Worm (Caenorhabditis elegans): ENCODE results near the gene dnj-3.

dnj-3 gene

DNA sequence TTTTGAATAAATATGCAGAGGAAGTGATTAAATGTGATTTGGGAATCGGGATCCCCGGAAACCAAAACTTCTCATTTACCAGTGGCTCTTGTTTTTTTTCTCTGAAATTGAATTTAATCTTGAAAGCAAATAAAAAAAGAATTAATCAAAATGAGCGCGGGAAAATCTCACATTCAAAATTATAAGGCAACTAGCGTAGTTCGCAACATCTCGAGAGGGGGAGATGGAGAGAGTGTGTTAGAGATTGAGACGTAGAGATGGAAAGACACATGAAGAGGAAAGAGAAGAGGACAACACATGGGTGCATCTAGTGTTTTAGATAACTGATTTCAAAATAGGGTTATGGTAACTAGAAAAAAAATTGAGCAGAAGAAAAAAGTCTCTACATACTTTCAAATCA is 20.4 kb upstream of the dnj-3 start, which contains the start of gene sdc-3:
sdc-3 (minus strand) TSS at position 101 of the 400 bp plus-strand sequence.
- TF ChIP-seq egl-5 (tag; optimal IDR thresholded peaks at IDR 0.05) (no peak), elt-2 (tag; optimal IDR thresholded peaks at IDR 0.05) (peak; percentile 4)

ce11 chrV:15051720-15052119 is 16.8 kb upstream of the dnj-3 start:
- TF ChIP-seq nhr-23 (tag; optimal IDR thresholded peaks at IDR 0.05) (no peak), zag-1 (tag; optimal IDR thresholded peaks at IDR 0.05) (no peak), snpc-4 (tag; optimal IDR thresholded peaks at IDR 0.05) (no peak), nfya-1 (tag; optimal IDR thresholded peaks at IDR 0.05; ENCODE audit: insufficient read depth) (no peak), ceh-16 (tag; optimal IDR thresholded peaks at IDR 0.05) (no peak), R02D3.7 (tag; optimal IDR thresholded peaks at IDR 0.05) (no peak), mdl-1 (tag; optimal IDR thresholded peaks at IDR 0.05) (no peak), unc-39 (tag; optimal IDR thresholded peaks at IDR 0.05) (no peak), eor-1 (tag; optimal IDR thresholded peaks at IDR 0.05) (no peak), ceh-28 (tag; optimal IDR thresholded peaks at IDR 0.05) (no peak), aly-2 (tag; optimal IDR thresholded peaks at IDR 0.05) (no peak), elt-3 (tag; optimal IDR thresholded peaks at IDR 0.05) (no peak), ZK546.5 (tag; optimal IDR thresholded peaks at IDR 0.05) (no peak), elt-2 (tag; optimal IDR thresholded peaks at IDR 0.05) (no peak), pha-4 (tag; optimal IDR thresholded peaks at IDR 0.05) (no peak), fkh-2 (tag; optimal IDR thresholded peaks at IDR 0.05) (no peak)

DNA sequence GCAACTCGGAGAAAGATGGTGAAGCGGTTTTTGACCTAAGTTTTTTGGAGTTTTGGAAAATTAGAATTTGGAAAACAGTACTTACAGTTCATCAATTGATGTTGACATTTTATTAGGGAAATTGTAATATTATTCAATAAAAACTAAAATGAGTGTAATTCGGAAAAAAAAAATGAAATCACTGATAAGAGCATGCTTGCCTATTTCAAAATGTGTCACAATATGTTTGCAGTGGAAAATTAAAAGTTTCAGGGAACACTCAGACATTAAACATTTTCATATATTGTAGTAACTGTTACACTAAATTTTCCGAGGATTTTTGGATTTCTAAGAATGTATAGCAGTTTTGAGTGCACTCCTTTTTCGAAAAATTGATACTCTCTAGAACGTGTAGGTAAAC is 16.1 kb upstream of the dnj-3 start, which contains the start of the genes fbxa-82 and C25D7.5:
fbxa-82 (minus strand) TSS at position 163 of the 400 bp plus-strand sequence.
C25D7.5 (plus strand) TSS at position 283 of the 400 bp plus-strand sequence.
- TF ChIP-seq ceh-16 (tag; optimal IDR thresholded peaks at IDR 0.05) (no peak), nhr-11 (tag; optimal IDR thresholded peaks at IDR 0.05) (no peak), sea-2 (GFP tag; optimal IDR thresholded peaks at IDR 0.05) (no peak), nhr-77 (tag; optimal IDR thresholded peaks at IDR 0.05) (no peak), egl-5 (tag; optimal IDR thresholded peaks at IDR 0.05) (no peak), nhr-23 (tag; optimal IDR thresholded peaks at IDR 0.05) (no peak), pha-4 (tag; optimal IDR thresholded peaks at IDR 0.05) (peak; percentile 31), elt-2 (tag; optimal IDR thresholded peaks at IDR 0.05) (peak; percentile 28), pqm-1 (tag; optimal IDR thresholded peaks at IDR 0.05) (peak; percentile 41), jun-1 (tag; optimal IDR thresholded peaks at IDR 0.05) (no peak), ama-1 (optimal IDR thresholded peaks at IDR 0.05) (no peak), ceh-28 (tag; optimal IDR thresholded peaks at IDR 0.05) (no peak)

ce11 chrV:15054733-15055132 is 13.7 kb upstream of the dnj-3 start:
- no peak for TF ChIP-seq ztf-11 (tag; optimal IDR thresholded peaks at IDR 0.05)
- TF ChIP-seq nhr-28 (tag; optimal IDR thresholded peaks at IDR 0.05), result no peak
- no peak for TF ChIP-seq tbx-2 (tag; optimal IDR thresholded peaks at IDR 0.05)
- no peak for TF ChIP-seq elt-3 (tag; optimal IDR thresholded peaks at IDR 0.05)
- TF ChIP-seq hmg-11 (tag; optimal IDR thresholded peaks at IDR 0.05), result no peak
- no peak for TF ChIP-seq ceh-28 (tag; optimal IDR thresholded peaks at IDR 0.05)

- TF ChIP-seq tbx-2 (tag; optimal IDR thresholded peaks at IDR 0.05) (no peak), ceh-28 (tag; optimal IDR thresholded peaks at IDR 0.05) (no peak), nhr-77 (tag; optimal IDR thresholded peaks at IDR 0.05) (no peak), ztf-4 (tag; optimal IDR thresholded peaks at IDR 0.05) (no peak), nhr-11 (tag; optimal IDR thresholded peaks at IDR 0.05) (no peak), ceh-16 (tag; optimal IDR thresholded peaks at IDR 0.05) (no peak), daf-12 (tag; optimal IDR thresholded peaks at IDR 0.05) (no peak), lin-39 (tag; optimal IDR thresholded peaks at IDR 0.05) (no peak), nfya-1 (tag; optimal IDR thresholded peaks at IDR 0.05; ENCODE audit: insufficient read depth) (no peak), pqm-1 (tag; optimal IDR thresholded peaks at IDR 0.05) (no peak), egl-27 (tag; optimal IDR thresholded peaks at IDR 0.05) (no peak), elt-2 (tag; optimal IDR thresholded peaks at IDR 0.05) (no peak)
Observed at ce11 chrV:15055873-15056272, 12.6 kb upstream of the dnj-3 start, which contains the start of gene C25D7.16. Gene C25D7.16 (plus strand): TSS chrV:15056173.

- no peak for TF ChIP-seq nhr-23 (tag; optimal IDR thresholded peaks at IDR 0.05)
- no peak for TF ChIP-seq ztf-4 (tag; optimal IDR thresholded peaks at IDR 0.05)
- TF ChIP-seq ama-1 (optimal IDR thresholded peaks at IDR 0.05), result no peak
- no peak for TF ChIP-seq nhr-77 (tag; optimal IDR thresholded peaks at IDR 0.05)
Observed at ce11 chrV:15056346-15056839, 12.1 kb upstream of the dnj-3 start.

All from whole organism, L3 larva.